Fruit fly (Drosophila melanogaster): ENCODE data around the gene CG17672.

dm6 chr3L:13084477-13084876, 55.7 kb downstream of the CG17672 start:
- TF ChIP-seq CG10669 (GFP tag; optimal IDR thresholded peaks at IDR 0.05) (no peak), Hr39 (GFP tag; optimal IDR thresholded peaks at IDR 0.05) (no peak), Ets21C (GFP tag; optimal IDR thresholded peaks at IDR 0.05) (no peak)
